Fruit fly (Drosophila melanogaster): ENCODE measurements around the gene CG4213.

Gene CG4213

DNA sequence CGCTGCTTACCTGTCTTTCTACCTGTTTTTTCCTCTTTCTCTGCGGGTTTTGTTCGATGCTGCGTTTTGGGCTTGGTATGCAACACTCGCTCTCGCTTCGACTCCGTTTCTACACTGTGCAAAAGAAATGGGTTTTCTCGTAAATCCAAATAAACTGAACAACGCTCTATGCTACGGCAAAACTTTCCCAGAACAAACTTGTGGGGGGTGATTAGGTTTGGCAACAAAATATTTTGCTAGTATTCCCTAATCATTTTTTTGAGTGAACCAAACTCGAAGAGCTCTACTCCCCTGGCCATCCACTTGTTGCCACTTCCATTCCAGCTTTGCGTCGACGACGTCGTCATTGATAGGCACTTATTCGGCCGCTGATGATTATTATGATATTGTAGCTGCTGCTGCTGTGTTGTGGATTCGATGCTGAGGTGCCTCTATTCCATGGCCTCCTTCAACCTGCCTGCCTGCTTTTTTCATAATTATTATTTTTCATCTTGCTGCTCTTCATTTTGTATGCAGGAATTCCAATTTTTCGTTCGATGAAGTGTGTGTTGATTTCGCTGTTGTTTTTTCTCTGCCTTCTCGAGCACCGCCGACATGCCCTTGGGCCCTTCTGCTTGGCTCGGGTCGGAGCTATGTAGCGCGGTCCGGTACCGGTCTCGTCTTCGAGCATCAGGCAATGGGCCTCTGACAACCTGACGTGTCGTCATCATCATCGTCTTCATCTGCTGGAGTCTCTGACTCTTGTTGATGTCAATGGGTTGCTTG, 40.1 kb upstream of the CG4213 start (continued):
- TF ChIP-seq Opbp (GFP tag; IDR thresholded peaks at IDR 0.05; ENCODE audit: partially characterized antibody): no peak
- no peak for TF ChIP-seq CG6765 (GFP tag; optimal IDR thresholded peaks at IDR 0.05)
- TF ChIP-seq CG17385 (GFP tag; optimal IDR thresholded peaks at IDR 0.05): peak; percentile 75
- no peak for TF ChIP-seq CG10147 (GFP tag; optimal IDR thresholded peaks at IDR 0.05)
- peak; percentile 83 for TF ChIP-seq CG15601 (tag; optimal IDR thresholded peaks at IDR 0.05)
- TF ChIP-seq D (optimal IDR thresholded peaks at IDR 0.05): no peak
- peak; percentile 82 for TF ChIP-seq D (GFP tag; optimal IDR thresholded peaks at IDR 0.05)
- peak; percentile 70 for TF ChIP-seq org-1 (GFP tag; optimal IDR thresholded peaks at IDR 0.05)
- TF ChIP-seq ato (GFP tag; IDR thresholded peaks at IDR 0.05; ENCODE audit: partially characterized antibody): no peak
- peak; percentile 87 for TF ChIP-seq CG31441 (GFP tag; IDR thresholded peaks at IDR 0.05)
- peak; percentile 46; the same call in 1 of the 2 replicates for TF ChIP-seq CG31224 (GFP tag; IDR thresholded peaks at IDR 0.05)
- TF ChIP-seq cas (GFP tag; IDR thresholded peaks at IDR 0.05): no peak
- peak; percentile 84 for TF ChIP-seq CG8765 (GFP tag; IDR thresholded peaks at IDR 0.05)
- TF ChIP-seq Mrtf (GFP tag; IDR thresholded peaks at IDR 0.05): peak; percentile 59; the same call in 2 of the 3 replicates
- TF ChIP-seq CG7839 (tag; optimal IDR thresholded peaks at IDR 0.05): peak; percentile 82
- peak; percentile 79 for TF ChIP-seq tap (tag; optimal IDR thresholded peaks at IDR 0.05)
- TF ChIP-seq prd (optimal IDR thresholded peaks at IDR 0.05): no peak
- peak; percentile 92 for TF ChIP-seq prd (GFP tag; IDR thresholded peaks at IDR 0.05)
- peak; percentile 73 for TF ChIP-seq nerfin-1 (tag; optimal IDR thresholded peaks at IDR 0.05)
- TF ChIP-seq CrebB (tag; optimal IDR thresholded peaks at IDR 0.05): peak; percentile 42
- TF ChIP-seq CG8944 (GFP tag; optimal IDR thresholded peaks at IDR 0.05): peak; percentile 87
- peak in 1 of 2 experiments; percentile 33 for TF ChIP-seq Eip74EF (GFP tag; optimal IDR thresholded peaks at IDR 0.05)
- peak in 1 of 2 experiments; percentile 68 for TF ChIP-seq Hr51 (GFP tag; optimal IDR thresholded peaks at IDR 0.05)
- TF ChIP-seq Gsc (GFP tag; IDR thresholded peaks at IDR 0.05): peak; percentile 82
- no peak for TF ChIP-seq inv (GFP tag; IDR thresholded peaks at IDR 0.05; ENCODE audit: partially characterized antibody)
- TF ChIP-seq ewg (GFP tag; optimal IDR thresholded peaks at IDR 0.05): peak; percentile 75
- no peak for TF ChIP-seq Bteb2 (GFP tag; optimal IDR thresholded peaks at IDR 0.05)
- peak; percentile 67 for TF ChIP-seq CG4707 (GFP tag; optimal IDR thresholded peaks at IDR 0.05)
- TF ChIP-seq CG13296 (GFP tag; optimal IDR thresholded peaks at IDR 0.05): no peak
- TF ChIP-seq Bdp1 (GFP tag; optimal IDR thresholded peaks at IDR 0.05): peak; percentile 67
- no peak for TF ChIP-seq bbx (GFP tag; IDR thresholded peaks at IDR 0.05; ENCODE audit: partially characterized antibody)
- no peak for TF ChIP-seq CG7745 (tag; optimal IDR thresholded peaks at IDR 0.05)
- TF ChIP-seq TFAM (GFP tag; optimal IDR thresholded peaks at IDR 0.05): peak; percentile 12
- TF ChIP-seq Dek (tag; optimal IDR thresholded peaks at IDR 0.05): peak; percentile 51
- TF ChIP-seq CG2202 (tag; optimal IDR thresholded peaks at IDR 0.05): peak; percentile 81
- peak; percentile 7; the same call in 1 of the 2 replicates for TF ChIP-seq CG11085 (GFP tag; IDR thresholded peaks at IDR 0.05)
- TF ChIP-seq CG1603 (tag; optimal IDR thresholded peaks at IDR 0.05): peak; percentile 96
- peak; percentile 92 for TF ChIP-seq CG17359 (tag; optimal IDR thresholded peaks at IDR 0.05)
- no peak for TF ChIP-seq Dll (GFP tag; IDR thresholded peaks at IDR 0.05; ENCODE audit: partially characterized antibody)
- 0 out of 2 replicates have a peak, but pooled peaks have one; percentile 21 for TF ChIP-seq CG3847 (GFP tag; IDR thresholded peaks at IDR 0.05)
- TF ChIP-seq dmrt11E (tag; optimal IDR thresholded peaks at IDR 0.05): peak; percentile 90
- TF ChIP-seq CG18011 (GFP tag; optimal IDR thresholded peaks at IDR 0.05): no peak
- peak; percentile 37 for TF ChIP-seq Meics (GFP tag; optimal IDR thresholded peaks at IDR 0.05)
- TF ChIP-seq Camta (GFP tag; optimal IDR thresholded peaks at IDR 0.05): peak; percentile 82
- no peak for TF ChIP-seq D19B (GFP tag; optimal IDR thresholded peaks at IDR 0.05)
- TF ChIP-seq ab (GFP tag; optimal IDR thresholded peaks at IDR 0.05): peak; percentile 70
- TF ChIP-seq CG17186 (GFP tag; optimal IDR thresholded peaks at IDR 0.05): peak; percentile 42
- TF ChIP-seq B-H1 (GFP tag; IDR thresholded peaks at IDR 0.05): peak; percentile 64; the same call in 2 of the 3 replicates

Measured in whole organism, embryonic.